Fruit fly (Drosophila melanogaster) Kc167 (cell line): Measurements from ENCODE around the gene CG6933.

Source experiments
- Myc ChIP-seq: fragments of >200 bp; optimal IDR thresholded peaks from 2 replicates; lab custom pipeline; 2017; ENCODE audit warnings: missing external identifiers
- Sin3A ChIP-seq: fragments of >200 bp; optimal IDR thresholded peaks from 2 replicates; lab custom pipeline; 2018; ENCODE audit warnings: missing external identifiers
- h ChIP-seq: fragments of >200 bp; optimal IDR thresholded peaks from 3 replicates; lab custom pipeline; 2018; ENCODE audit warnings: missing external identifiers
- insv ChIP-seq: fragments of >200 bp; optimal IDR thresholded peaks from 3 replicates; lab custom pipeline; 2018; ENCODE audit warnings: missing external identifiers
- psq ChIP-seq: fragments of >200 bp; optimal IDR thresholded peaks from 2 replicates; lab custom pipeline; 2017; ENCODE audit warnings: missing external identifiers
- ttk ChIP-seq: sonication (Bioruptor generic); optimal IDR thresholded peaks from 2 replicates; lab custom pipeline; 2017; ENCODE audit warnings: missing external identifiers

The CG6933 gene

dm6 chr3L:20220374-20220773 is at the start of gene CG6933:
Gene CG6933, minus strand, starts transcription at chr3L:20220420.
- TF ChIP-seq psq (lab: Kevin White, UChicago) (no peak), ttk (no peak), Sin3A (lab: Kevin White, UChicago) (no peak), insv (lab: Kevin White, UChicago) (no peak), h (lab: Kevin White, UChicago) (no peak), Myc (lab: Kevin White, UChicago) (no peak)

- no peak for TF ChIP-seq h (lab: Kevin White, UChicago)
- no peak for TF ChIP-seq psq (lab: Kevin White, UChicago)
- TF ChIP-seq Sin3A (lab: Kevin White, UChicago): no peak
- TF ChIP-seq Myc (lab: Kevin White, UChicago): no peak
- TF ChIP-seq insv (lab: Kevin White, UChicago): no peak
- TF ChIP-seq ttk: no peak
Observed at dm6 chr3L:20265514-20265913, 45.3 kb upstream of the CG6933 start, which contains the start of gene CG32228. Gene CG32228, plus strand, starts transcription at chr3L:20265814.

dm6 chr3L:20247513-20248173 is 27.4 kb upstream of the CG6933 start, which contains the start of gene rdgC:
Gene rdgC, plus strand, starts transcription at chr3L:20248080.
- TF ChIP-seq ttk (no peak), psq (lab: Kevin White, UChicago) (no peak), h (lab: Kevin White, UChicago) (no peak), Sin3A (lab: Kevin White, UChicago) (no peak), Myc (lab: Kevin White, UChicago) (no peak), insv (lab: Kevin White, UChicago) (no peak)

dm6 chr3L:20241987-20242982 is 22.1 kb upstream of the CG6933 start:
- TF ChIP-seq h (lab: Kevin White, UChicago) (no peak), Sin3A (lab: Kevin White, UChicago) (no peak), ttk (no peak), Myc (lab: Kevin White, UChicago) (no peak), psq (lab: Kevin White, UChicago) (no peak), insv (lab: Kevin White, UChicago) (no peak)

- TF ChIP-seq insv (lab: Kevin White, UChicago): no peak
- TF ChIP-seq h (lab: Kevin White, UChicago): no peak
- no peak for TF ChIP-seq ttk
- TF ChIP-seq Myc (lab: Kevin White, UChicago): no peak
- TF ChIP-seq Sin3A (lab: Kevin White, UChicago): no peak
- no peak for TF ChIP-seq psq (lab: Kevin White, UChicago)
Observed at dm6 chr3L:20241163-20241970, 21.1 kb upstream of the CG6933 start, which contains the start of the genes CG6951 and CG17233. Gene CG6951, plus strand, starts transcription at chr3L:20241267. Gene CG17233, minus strand, starts transcription at chr3L:20241903.

- TF ChIP-seq ttk (no peak), insv (lab: Kevin White, UChicago) (no peak), psq (lab: Kevin White, UChicago) (no peak), Myc (lab: Kevin White, UChicago) (no peak), h (lab: Kevin White, UChicago) (no peak), Sin3A (lab: Kevin White, UChicago) (no peak)
Observed at dm6 chr3L:20240753-20241152, 20.5 kb upstream of the CG6933 start, which contains the start of gene Clc. Gene Clc, plus strand, starts transcription at chr3L:20241053.

- TF ChIP-seq Myc (lab: Kevin White, UChicago) (no peak), h (lab: Kevin White, UChicago) (no peak), insv (lab: Kevin White, UChicago) (no peak), ttk (no peak), psq (lab: Kevin White, UChicago) (no peak), Sin3A (lab: Kevin White, UChicago) (no peak)
Observed at dm6 chr3L:20237167-20237566, 16.9 kb upstream of the CG6933 start.

- TF ChIP-seq insv (lab: Kevin White, UChicago) (no peak), Sin3A (lab: Kevin White, UChicago) (no peak), ttk (no peak), h (lab: Kevin White, UChicago) (no peak), psq (lab: Kevin White, UChicago) (no peak), Myc (lab: Kevin White, UChicago) (no peak)
Observed at dm6 chr3L:20231369-20231768, 11.1 kb upstream of the CG6933 start, which contains the start of gene CG13813. Gene CG13813, plus strand, starts transcription at chr3L:20231669.

dm6 chr3L:20230178-20230775 is 10.1 kb upstream of the CG6933 start:
- TF ChIP-seq insv (lab: Kevin White, UChicago) (no peak), h (lab: Kevin White, UChicago) (no peak), Sin3A (lab: Kevin White, UChicago) (no peak), Myc (lab: Kevin White, UChicago) (no peak), psq (lab: Kevin White, UChicago) (no peak), ttk (no peak)

dm6 chr3L:20226153-20226552 is 5.9 kb upstream of the CG6933 start:
- TF ChIP-seq h (lab: Kevin White, UChicago) (no peak), insv (lab: Kevin White, UChicago) (no peak), Sin3A (lab: Kevin White, UChicago) (no peak), ttk (no peak), Myc (lab: Kevin White, UChicago) (no peak), psq (lab: Kevin White, UChicago) (no peak)
